Worm (Caenorhabditis elegans) whole organism, midembryonic: ENCODE measurements around the gene T02D1.8.

Experiments
- cog-1 ChIP-seq: sonication (generic microtip); optimal IDR thresholded peaks from 2 replicates; lab custom pipeline; 2016; ENCODE audit warnings: missing genetic modification characterization, missing compliant biosample characterization
- flt-1 ChIP-seq: fragments of 200-800 bp; sonication (Bioruptor generic); IDR thresholded peaks from 2 replicates; pipeline ENCODE4 v1.3.6; 2022; ENCODE audit warnings: missing genetic modification characterization, missing compliant biosample characterization
- med-1 ChIP-seq: sonication (generic microtip); optimal IDR thresholded peaks from 2 replicates; lab custom pipeline; 2017; ENCODE audit warnings: missing genetic modification characterization, mild to moderate bottlenecking, missing compliant biosample characterization, antibody characterized with exemption, missing genetic modification reagents; ENCODE audit not compliant: insufficient read depth

ce11 chrIV:17399455-17399854 is 12.2 kb upstream of the T02D1.8 start, which contains the start of gene T02D1.4:
- no peak for TF ChIP-seq flt-1 (GFP tag; lab: Robert Waterston, UW)
- TF ChIP-seq med-1, result no peak
- TF ChIP-seq cog-1, result no peak
